Fruit fly (Drosophila melanogaster) whole organism, embryonic: Measurements from ENCODE around the gene CG43165.

Experiments used
- Adf1 ChIP-seq: fragments of 200-800 bp; sonication (Bioruptor generic); IDR thresholded peaks from 2 replicates; pipeline ENCODE4 v1.3.6; 2022; ENCODE audit warnings: missing biosample characterization, missing genetic modification characterization
- Bdp1 ChIP-seq: fragments of 200-800 bp; sonication (Bioruptor generic); optimal IDR thresholded peaks from 3 replicates; lab custom pipeline; 2016; ENCODE audit warnings: missing biosample characterization, missing genetic modification characterization
- CG12299 ChIP-seq: fragments of 200-800 bp; sonication (Bioruptor generic); optimal IDR thresholded peaks from 2 replicates; lab custom pipeline; 2018; ENCODE audit warnings: missing biosample characterization, mild to moderate bottlenecking, missing genetic modification characterization
- CG13775 ChIP-seq: fragments of 200-800 bp; sonication (Bioruptor generic); optimal IDR thresholded peaks from 3 replicates; lab custom pipeline; 2017; ENCODE audit warnings: missing biosample characterization, mild to moderate bottlenecking, missing genetic modification characterization
- CG15514 ChIP-seq: fragments of 200-800 bp; sonication (Bioruptor generic); optimal IDR thresholded peaks from 3 replicates; lab custom pipeline; 2017; ENCODE audit warnings: missing biosample characterization, missing genetic modification characterization, mild to moderate bottlenecking, moderate library complexity, missing genetic modification reagents
- CG1603 ChIP-seq: fragments of 200-800 bp; sonication (Bioruptor generic); optimal IDR thresholded peaks from 2 replicates; lab custom pipeline; 2019; ENCODE audit warnings: missing biosample characterization, mild to moderate bottlenecking, missing genetic modification characterization, moderate library complexity
- CG16815 ChIP-seq: fragments of 200-800 bp; sonication (Bioruptor generic); optimal IDR thresholded peaks from 3 replicates; lab custom pipeline; 2017; ENCODE audit warnings: missing biosample characterization, mild to moderate bottlenecking, missing genetic modification characterization
- CG18011 ChIP-seq: fragments of 200-800 bp; sonication (Bioruptor generic); optimal IDR thresholded peaks from 2 replicates; lab custom pipeline; 2017; ENCODE audit warnings: missing biosample characterization, missing genetic modification characterization, mild to moderate bottlenecking, moderate library complexity, missing genotype
- CG18262 ChIP-seq: fragments of 200-800 bp; optimal IDR thresholded peaks from 3 replicates; lab custom pipeline; 2019; ENCODE audit warnings: missing biosample characterization, mild to moderate bottlenecking, missing genetic modification characterization, moderate library complexity
- CG2120 ChIP-seq: fragments of 200-800 bp; sonication (Bioruptor generic); optimal IDR thresholded peaks from 3 replicates; lab custom pipeline; 2016; ENCODE audit warnings: missing biosample characterization, missing genetic modification characterization
- CG32532 ChIP-seq: fragments of 200-800 bp; sonication (Bioruptor generic); IDR thresholded peaks from 2 replicates; pipeline ENCODE4 v1.3.6; 2022; ENCODE audit warnings: missing biosample characterization, missing genetic modification characterization
- CG3838 ChIP-seq: fragments of 200-800 bp; sonication (Bioruptor generic); optimal IDR thresholded peaks from 3 replicates; lab custom pipeline; 2016; ENCODE audit warnings: missing biosample characterization, missing genetic modification characterization
- CG43689 ChIP-seq: fragments of 200-800 bp; sonication (Bioruptor generic); IDR thresholded peaks from 2 replicates; pipeline ENCODE4 v1.3.6; 2022; ENCODE audit warnings: missing biosample characterization, missing genetic modification characterization
- CG4854 ChIP-seq: fragments of 200-800 bp; sonication (Bioruptor generic); optimal IDR thresholded peaks from 2 replicates; lab custom pipeline; 2016; ENCODE audit warnings: missing biosample characterization, missing genetic modification characterization, inconsistent platforms
- CG5245 ChIP-seq: fragments of 200-800 bp; sonication (Bioruptor generic); optimal IDR thresholded peaks from 3 replicates; lab custom pipeline; 2016; ENCODE audit warnings: missing biosample characterization, missing genetic modification characterization
- CG6654 ChIP-seq: fragments of 200-800 bp; sonication (Bioruptor generic); optimal IDR thresholded peaks from 2 replicates; lab custom pipeline; 2017; ENCODE audit warnings: missing biosample characterization, mild to moderate bottlenecking, missing genetic modification characterization
- CG6791 ChIP-seq: fragments of 200-800 bp; sonication (Bioruptor generic); IDR thresholded peaks from 3 replicates; pipeline ENCODE4 v1.3.6; 2022; ENCODE audit warnings: missing biosample characterization, missing genetic modification characterization; ENCODE audit not compliant: partially characterized antibody
- CG7987 ChIP-seq: fragments of 200-800 bp; sonication (Bioruptor generic); optimal IDR thresholded peaks from 2 replicates; lab custom pipeline; 2018; ENCODE audit warnings: missing biosample characterization, mild to moderate bottlenecking, missing genetic modification characterization, moderate library complexity
- CG8388 ChIP-seq: fragments of 200-800 bp; sonication (Bioruptor generic); optimal IDR thresholded peaks from 2 replicates; lab custom pipeline; 2019; ENCODE audit warnings: missing biosample characterization, mild to moderate bottlenecking, missing genetic modification characterization, moderate library complexity
- CG8944 ChIP-seq: fragments of 200-800 bp; sonication (Bioruptor generic); optimal IDR thresholded peaks from 3 replicates; lab custom pipeline; 2016; ENCODE audit warnings: missing biosample characterization, missing genetic modification characterization
- CG9932 ChIP-seq: fragments of 200-800 bp; sonication (Bioruptor generic); IDR thresholded peaks from 2 replicates; pipeline ENCODE4 v1.3.6; 2022; ENCODE audit warnings: missing biosample characterization, missing genetic modification characterization
- Camta ChIP-seq: fragments of 200-800 bp; sonication (Bioruptor generic); optimal IDR thresholded peaks from 2 replicates; lab custom pipeline; 2016; ENCODE audit warnings: missing biosample characterization, missing genetic modification characterization
- Dek ChIP-seq: fragments of 200-800 bp; sonication (Bioruptor generic); optimal IDR thresholded peaks from 3 replicates; lab custom pipeline; 2019; ENCODE audit warnings: missing biosample characterization, mild to moderate bottlenecking, missing genetic modification characterization, moderate library complexity
- Dll ChIP-seq: fragments of 200-800 bp; sonication (Bioruptor generic); IDR thresholded peaks from 4 replicates; pipeline ENCODE4 v1.3.6; 2022; ENCODE audit warnings: missing biosample characterization, missing genetic modification characterization; ENCODE audit not compliant: partially characterized antibody
- Doc2 ChIP-seq: fragments of 200-800 bp; sonication (Bioruptor generic); IDR thresholded peaks from 2 replicates; pipeline ENCODE4 v1.3.6; 2022; ENCODE audit warnings: missing biosample characterization, missing genetic modification characterization
- ERR ChIP-seq: fragments of 200-800 bp; sonication (Bioruptor generic); optimal IDR thresholded peaks from 2 replicates; lab custom pipeline; 2016; ENCODE audit warnings: missing biosample characterization, missing genetic modification characterization
- Kr ChIP-seq: fragments of 200-800 bp; sonication (Bioruptor generic); optimal IDR thresholded peaks from 2 replicates; lab custom pipeline; 2017; ENCODE audit warnings: missing biosample characterization, mild to moderate bottlenecking, missing genetic modification characterization
- Meics ChIP-seq: fragments of 200-800 bp; sonication (Bioruptor generic); optimal IDR thresholded peaks from 2 replicates; lab custom pipeline; 2017; ENCODE audit warnings: missing biosample characterization, mild to moderate bottlenecking, missing genetic modification characterization
- Myb ChIP-seq: fragments of 200-800 bp; sonication (Bioruptor generic); optimal IDR thresholded peaks from 2 replicates; lab custom pipeline; 2016; ENCODE audit warnings: missing biosample characterization, missing genetic modification characterization
- NfI ChIP-seq: fragments of 200-800 bp; sonication (Bioruptor generic); optimal IDR thresholded peaks from 3 replicates; lab custom pipeline; 2018; ENCODE audit warnings: missing biosample characterization, mild to moderate bottlenecking, missing genetic modification characterization, moderate library complexity
- ap ChIP-seq: fragments of 200-800 bp; sonication (Bioruptor generic); IDR thresholded peaks from 2 replicates; pipeline ENCODE4 v1.3.6; 2022; ENCODE audit warnings: missing biosample characterization, missing genetic modification characterization
- cad ChIP-seq: fragments of >200 bp; optimal IDR thresholded peaks from 2 replicates; lab custom pipeline; 2017; ENCODE audit warnings: missing biosample characterization, missing genetic modification characterization
- cato ChIP-seq: fragments of 200-800 bp; sonication (Bioruptor generic); optimal IDR thresholded peaks from 2 replicates; lab custom pipeline; 2016; ENCODE audit warnings: missing biosample characterization, missing genetic modification characterization, borderline replicate concordance
- chinmo ChIP-seq: fragments of 200-800 bp; sonication (Bioruptor generic); IDR thresholded peaks from 4 replicates; pipeline ENCODE4 v1.3.6; 2022; ENCODE audit warnings: missing biosample characterization, missing genetic modification characterization; ENCODE audit not compliant: partially characterized antibody
- crol ChIP-seq: fragments of 200-800 bp; sonication (Bioruptor generic); IDR thresholded peaks from 2 replicates; pipeline ENCODE4 v1.3.6; 2022; ENCODE audit warnings: missing biosample characterization, missing genetic modification characterization
- da ChIP-seq: fragments of 200-800 bp; sonication (Bioruptor generic); optimal IDR thresholded peaks from 2 replicates; lab custom pipeline; 2016; ENCODE audit warnings: missing biosample characterization, missing genetic modification characterization
- dan ChIP-seq: fragments of 200-800 bp; sonication (Bioruptor generic); IDR thresholded peaks from 2 replicates; pipeline ENCODE4 v1.3.6; 2022; ENCODE audit warnings: missing biosample characterization, missing genetic modification characterization
- esg ChIP-seq: fragments of 200-800 bp; sonication (Bioruptor generic); conservative IDR thresholded peaks from 2 replicates; pipeline ENCODE4 v1.3.6; 2022; ENCODE audit warnings: missing biosample characterization, missing genetic modification characterization
- ewg ChIP-seq: fragments of 200-800 bp; sonication (Bioruptor generic); optimal IDR thresholded peaks from 3 replicates; lab custom pipeline; 2017; ENCODE audit warnings: mild to moderate bottlenecking, missing biosample characterization, missing genetic modification reagents, missing genetic modification characterization
- eyg ChIP-seq: fragments of 200-800 bp; sonication (Bioruptor generic); optimal IDR thresholded peaks from 3 replicates; lab custom pipeline; 2016; ENCODE audit warnings: missing biosample characterization, missing genetic modification characterization
- fd96Cb ChIP-seq: fragments of 200-800 bp; sonication (Bioruptor generic); optimal IDR thresholded peaks from 2 replicates; lab custom pipeline; 2018; ENCODE audit warnings: missing biosample characterization, mild to moderate bottlenecking, missing genetic modification characterization, moderate library complexity
- grau ChIP-seq: fragments of 200-800 bp; optimal IDR thresholded peaks from 3 replicates; lab custom pipeline; 2019; ENCODE audit warnings: missing biosample characterization, mild to moderate bottlenecking, missing genetic modification characterization, moderate library complexity
- hb ChIP-seq: fragments of 200-800 bp; sonication (Bioruptor generic); IDR thresholded peaks from 3 replicates; pipeline ENCODE4 v1.3.6; 2022; ENCODE audit warnings: missing biosample characterization, missing genetic modification characterization; ENCODE audit not compliant: partially characterized antibody
- hbn ChIP-seq: fragments of 200-800 bp; sonication (Bioruptor generic); IDR thresholded peaks from 2 replicates; pipeline ENCODE4 v1.3.6; 2022; ENCODE audit warnings: missing biosample characterization, missing genetic modification characterization; ENCODE audit not compliant: partially characterized antibody
- kay ChIP-seq: fragments of 200-800 bp; sonication (Bioruptor generic); optimal IDR thresholded peaks from 2 replicates; lab custom pipeline; 2016; ENCODE audit warnings: missing biosample characterization, missing genetic modification characterization
- lbe ChIP-seq: fragments of 200-800 bp; sonication (Bioruptor generic); optimal IDR thresholded peaks from 2 replicates; lab custom pipeline; 2016; ENCODE audit warnings: missing biosample characterization, mild to moderate bottlenecking, missing genetic modification characterization
- onecut ChIP-seq: fragments of 200-800 bp; sonication (Bioruptor generic); IDR thresholded peaks from 2 replicates; pipeline ENCODE4 v1.3.6; 2022; ENCODE audit warnings: missing biosample characterization, missing genetic modification characterization
- phol ChIP-seq: fragments of 200-800 bp; sonication (Bioruptor generic); optimal IDR thresholded peaks from 3 replicates; lab custom pipeline; 2018; ENCODE audit warnings: missing biosample characterization, mild to moderate bottlenecking, missing genetic modification characterization, moderate library complexity
- sob ChIP-seq: fragments of 200-800 bp; sonication (Bioruptor generic); IDR thresholded peaks from 2 replicates; pipeline ENCODE4 v1.3.6; 2022; ENCODE audit warnings: missing biosample characterization, missing genetic modification characterization
- stwl ChIP-seq: fragments of 200-800 bp; sonication (Bioruptor generic); optimal IDR thresholded peaks from 3 replicates; lab custom pipeline; 2018; ENCODE audit warnings: missing biosample characterization, mild to moderate bottlenecking, missing genetic modification characterization, moderate library complexity
- ttk ChIP-seq: fragments of 200-800 bp; sonication (Bioruptor generic); IDR thresholded peaks from 2 replicates; pipeline ENCODE4 v2.1.2; 2022; ENCODE audit warnings: missing biosample characterization, missing genetic modification characterization

The CG43165 gene

dm6 chr2L:3712949-3713416 is 18.2 kb upstream of the CG43165 start, which contains the start of the genes CG31955 and CG2818 (continued):
- peak; percentile 26 for TF ChIP-seq NfI (GFP tag; lab: Kevin White, UChicago)
- 0 out of 4 replicates have a peak, but pooled peaks have one; percentile 10 for TF ChIP-seq chinmo (GFP tag; lab: Robert Waterston, UW)
- no peak for TF ChIP-seq CG3838 (GFP tag; lab: Kevin White, UChicago)
- TF ChIP-seq hbn (GFP tag; lab: Robert Waterston, UW) = peak; percentile 59
- no peak for TF ChIP-seq CG5245 (GFP tag; lab: Kevin White, UChicago)
- TF ChIP-seq CG32532 (GFP tag; lab: Robert Waterston, UW) = no peak
- TF ChIP-seq CG18262 (tag; lab: Kevin White, UChicago) = no peak
- TF ChIP-seq CG8388 (GFP tag; lab: Kevin White, UChicago) = no peak
- peak; percentile 88 for TF ChIP-seq CG18011 (GFP tag; lab: Kevin White, UChicago)
- TF ChIP-seq ewg (GFP tag; lab: Kevin White, UChicago) = no peak
- TF ChIP-seq hb = no peak
- no peak for TF ChIP-seq esg (GFP tag; lab: Robert Waterston, UW)
- TF ChIP-seq Myb (GFP tag; lab: Kevin White, UChicago) = peak; percentile 55
- no peak for TF ChIP-seq cato (GFP tag; lab: Kevin White, UChicago)
- TF ChIP-seq Camta (GFP tag; lab: Kevin White, UChicago) = no peak
- TF ChIP-seq Kr (GFP tag; lab: Kevin White, UChicago) = no peak
- TF ChIP-seq CG9932 (GFP tag; lab: Robert Waterston, UW) = no peak
- no peak for TF ChIP-seq Doc2 (GFP tag; lab: Robert Waterston, UW)
- peak; percentile 9 for TF ChIP-seq Meics
- peak; percentile 73 for TF ChIP-seq phol (tag; lab: Kevin White, UChicago)
- no peak for TF ChIP-seq cad (GFP tag; lab: Kevin White, UChicago)
- TF ChIP-seq crol (GFP tag; lab: Robert Waterston, UW) = no peak
- TF ChIP-seq kay = peak; percentile 50
- no peak for TF ChIP-seq dan (GFP tag; lab: Robert Waterston, UW)
- no peak for TF ChIP-seq CG13775 (GFP tag; lab: Kevin White, UChicago)
- no peak for TF ChIP-seq CG6654 (GFP tag; lab: Kevin White, UChicago)
- no peak for TF ChIP-seq CG6791 (GFP tag; lab: Robert Waterston, UW)
- TF ChIP-seq CG16815 (GFP tag; lab: Kevin White, UChicago) = no peak
- peak; percentile 41 for TF ChIP-seq CG2120
- no peak for TF ChIP-seq sob
- peak; percentile 82 for TF ChIP-seq CG4854 (GFP tag; lab: Kevin White, UChicago)
- TF ChIP-seq Adf1 (GFP tag; lab: Robert Waterston, UW) = 0 out of 2 replicates have a peak, but pooled peaks have one; percentile 5
- TF ChIP-seq da = no peak
- peak; percentile 51 for TF ChIP-seq CG1603
- peak; percentile 82 for TF ChIP-seq Dll
- no peak for TF ChIP-seq fd96Cb (tag; lab: Kevin White, UChicago)
- TF ChIP-seq grau (tag; lab: Kevin White, UChicago) = peak; percentile 18
- TF ChIP-seq Bdp1 (GFP tag; lab: Kevin White, UChicago) = no peak
- TF ChIP-seq stwl (tag; lab: Kevin White, UChicago) = peak; percentile 70
- no peak for TF ChIP-seq CG8944 (GFP tag; lab: Kevin White, UChicago)
- no peak for TF ChIP-seq onecut
- no peak for TF ChIP-seq lbe
- TF ChIP-seq CG12299 (tag; lab: Kevin White, UChicago) = no peak
- peak; percentile 9 for TF ChIP-seq ERR
- TF ChIP-seq CG15514 (GFP tag; lab: Kevin White, UChicago) = peak; percentile 41
- no peak for TF ChIP-seq ttk
- TF ChIP-seq CG43689 (GFP tag; lab: Robert Waterston, UW) = no peak
- no peak for TF ChIP-seq CG7987 (GFP tag; lab: Kevin White, UChicago)
- TF ChIP-seq eyg (GFP tag; lab: Kevin White, UChicago) = no peak
- no peak for TF ChIP-seq Dek (tag; lab: Kevin White, UChicago)
- TF ChIP-seq ap = no peak
